Worm (Caenorhabditis elegans) whole organism, young adult: ENCODE measurements around the gene irld-25.

Experiments
- B0035.1 ChIP-seq: sonication (generic microtip); optimal IDR thresholded peaks from 2 replicates; lab custom pipeline; 2016; ENCODE audit warnings: missing genetic modification characterization, mild to moderate bottlenecking, missing compliant biosample characterization, missing genotype, missing genetic modification reagents
- F10E7.11 ChIP-seq: sonication (generic microtip); optimal IDR thresholded peaks from 2 replicates; lab custom pipeline; 2017; ENCODE audit warnings: mild to moderate bottlenecking, missing genetic modification characterization, moderate library complexity, missing compliant biosample characterization
- F33H1.4 ChIP-seq: fragments of 200-800 bp; sonication (Bioruptor generic); IDR thresholded peaks from 2 replicates; pipeline ENCODE4 v1.3.6; 2022; ENCODE audit warnings: missing genetic modification reagents, missing genetic modification characterization, missing compliant biosample characterization
- F52B5.7 ChIP-seq: sonication (generic microtip); optimal IDR thresholded peaks from 2 replicates; lab custom pipeline; 2016; ENCODE audit warnings: mild to moderate bottlenecking, missing genetic modification characterization, missing compliant biosample characterization
- F57A8.1 ChIP-seq: fragments of 200-800 bp; sonication (Bioruptor generic); optimal IDR thresholded peaks from 2 replicates; lab custom pipeline; 2018; ENCODE audit warnings: mild to moderate bottlenecking, missing genetic modification characterization, moderate library complexity, missing compliant biosample characterization
- K11D2.4 ChIP-seq: fragments of 200-800 bp; sonication (Bioruptor generic); IDR thresholded peaks from 2 replicates; pipeline ENCODE4 v1.3.6; 2022; ENCODE audit warnings: missing genetic modification reagents, missing genetic modification characterization, missing compliant biosample characterization
- Y53G8AR.9 ChIP-seq: fragments of 200-800 bp; sonication (Bioruptor generic); conservative IDR thresholded peaks from 2 replicates; pipeline ENCODE4 v1.3.6; 2022; ENCODE audit warnings: missing genetic modification reagents, missing genetic modification characterization, missing compliant biosample characterization
- Y95B8A.8 ChIP-seq: fragments of 200-800 bp; sonication (Bioruptor generic); IDR thresholded peaks from 2 replicates; pipeline ENCODE4 v1.3.6; 2022; ENCODE audit warnings: missing genetic modification reagents, missing genetic modification characterization, missing compliant biosample characterization
- atf-7 ChIP-seq: sonication (generic microtip); optimal IDR thresholded peaks from 2 replicates; lab custom pipeline; 2017; ENCODE audit warnings: mild to moderate bottlenecking, missing genetic modification characterization, missing compliant biosample characterization
- athp-1 ChIP-seq: sonication (generic microtip); optimal IDR thresholded peaks from 2 replicates; lab custom pipeline; 2017; ENCODE audit warnings: mild to moderate bottlenecking, missing genetic modification characterization, missing compliant biosample characterization
- cebp-2 ChIP-seq: fragments of 200-800 bp; sonication (Bioruptor generic); IDR thresholded peaks from 2 replicates; pipeline ENCODE4 v1.3.6; 2022; ENCODE audit warnings: missing genetic modification characterization, missing compliant biosample characterization
- ceh-58 ChIP-seq: fragments of 200-800 bp; sonication (Bioruptor generic); IDR thresholded peaks from 2 replicates; pipeline ENCODE4 v1.3.6; 2022; ENCODE audit warnings: missing genetic modification characterization, missing compliant biosample characterization
- ceh-79 ChIP-seq: sonication (generic microtip); optimal IDR thresholded peaks from 2 replicates; lab custom pipeline; 2017; ENCODE audit warnings: mild to moderate bottlenecking, missing genetic modification characterization, missing compliant biosample characterization
- ceh-91 ChIP-seq: fragments of 200-800 bp; sonication (Bioruptor generic); IDR thresholded peaks from 2 replicates; pipeline ENCODE4 v1.3.6; 2022; ENCODE audit warnings: missing genetic modification reagents, missing genetic modification characterization, missing compliant biosample characterization
- die-1 ChIP-seq: sonication (generic microtip); optimal IDR thresholded peaks from 2 replicates; lab custom pipeline; 2016; ENCODE audit warnings: missing genotype, mild to moderate bottlenecking, missing genetic modification characterization, missing compliant biosample characterization
- dpl-1 ChIP-seq: fragments of 150-350 bp; optimal IDR thresholded peaks from 2 replicates; lab custom pipeline; 2014; ENCODE audit warnings: missing biosample characterization, missing genetic modification reagents, missing genetic modification characterization
- ets-4 ChIP-seq: fragments of 200-800 bp; sonication (Bioruptor generic); optimal IDR thresholded peaks from 2 replicates; lab custom pipeline; 2018; ENCODE audit warnings: mild to moderate bottlenecking, missing genetic modification characterization, missing compliant biosample characterization
- hmg-20 ChIP-seq: fragments of 200-800 bp; sonication (Bioruptor generic); IDR thresholded peaks from 2 replicates; pipeline ENCODE4 v1.3.6; 2022; ENCODE audit warnings: missing genetic modification reagents, missing genetic modification characterization, missing compliant biosample characterization
- lin-26 ChIP-seq: fragments of 200-800 bp; sonication (Bioruptor generic); IDR thresholded peaks from 2 replicates; pipeline ENCODE4 v1.3.6; 2022; ENCODE audit warnings: missing genetic modification reagents, missing genetic modification characterization, missing compliant biosample characterization
- lin-35 ChIP-seq, 3 experiments: fragments of 150-350 bp in 2 of 3; sonication (generic microtip) in 1 of 3; optimal IDR thresholded peaks; 2 replicates each; lab custom pipeline; 2014 to 2018; ENCODE audit warnings: missing biosample characterization in 3 of 3, missing genetic modification characterization in 3 of 3, missing genetic modification reagents in 3 of 3
- lir-1 ChIP-seq: fragments of 200-800 bp; sonication (Bioruptor generic); conservative IDR thresholded peaks from 2 replicates; pipeline ENCODE4 v1.3.6; 2022; ENCODE audit warnings: missing genetic modification reagents, missing genetic modification characterization, missing compliant biosample characterization
- madf-3 ChIP-seq: fragments of 200-800 bp; sonication (Bioruptor generic); IDR thresholded peaks from 2 replicates; pipeline ENCODE4 v1.3.6; 2022; ENCODE audit warnings: missing genetic modification reagents, missing genetic modification characterization, missing compliant biosample characterization
- madf-8 ChIP-seq: fragments of 200-800 bp; sonication (Bioruptor generic); conservative IDR thresholded peaks from 2 replicates; pipeline ENCODE4 v1.3.6; 2022; ENCODE audit warnings: missing genetic modification reagents, missing genetic modification characterization, missing compliant biosample characterization
- mcd-1 ChIP-seq: fragments of 200-800 bp; sonication (Bioruptor generic); IDR thresholded peaks from 2 replicates; pipeline ENCODE4 v1.3.6; 2022; ENCODE audit warnings: missing genetic modification reagents, missing genetic modification characterization, missing compliant biosample characterization
- mxl-1 ChIP-seq: sonication (generic microtip); optimal IDR thresholded peaks from 2 replicates; lab custom pipeline; 2016; ENCODE audit warnings: missing genetic modification characterization, missing compliant biosample characterization
- nfya-1 ChIP-seq: sonication (generic microtip); optimal IDR thresholded peaks from 2 replicates; lab custom pipeline; 2017; ENCODE audit warnings: antibody characterized with exemption, missing compliant biosample characterization, missing genetic modification characterization, borderline replicate concordance; ENCODE audit not compliant: insufficient read depth
- nfyb-1 ChIP-seq: fragments of 200-800 bp; sonication (Bioruptor generic); IDR thresholded peaks from 2 replicates; pipeline ENCODE4 v1.3.6; 2022; ENCODE audit warnings: missing genetic modification reagents, missing genetic modification characterization, missing compliant biosample characterization
- nhr-27 ChIP-seq: fragments of 200-800 bp; sonication (Bioruptor generic); optimal IDR thresholded peaks from 2 replicates; lab custom pipeline; 2018; ENCODE audit warnings: mild to moderate bottlenecking, missing genetic modification characterization, moderate library complexity, missing compliant biosample characterization
- pbrm-1 ChIP-seq: fragments of 200-800 bp; sonication (Bioruptor generic); IDR thresholded peaks from 2 replicates; pipeline ENCODE4 v1.3.6; 2022; ENCODE audit warnings: missing genetic modification reagents, missing genetic modification characterization, missing compliant biosample characterization
- pha-4 ChIP-seq: fragments of 150-350 bp; sonication (generic microtip); optimal IDR thresholded peaks from 2 replicates; lab custom pipeline; 2014; ENCODE audit warnings: missing biosample characterization, missing genetic modification reagents, missing genetic modification characterization
- rpc-1 ChIP-seq, 2 experiments: fragments of 150-350 bp in 1 of 2; sonication (generic microtip) in 1 of 2; optimal IDR thresholded peaks; 2 replicates each; lab custom pipeline; 2014 to 2018; ENCODE audit warnings: missing biosample characterization in 1 of 2, missing genetic modification characterization in 1 of 2, missing genetic modification reagents in 1 of 2, missing genotype in 1 of 2
- snpc-1.1 ChIP-seq: sonication (generic microtip); optimal IDR thresholded peaks from 2 replicates; lab custom pipeline; 2017; ENCODE audit warnings: missing genetic modification characterization, mild to moderate bottlenecking, missing compliant biosample characterization, antibody characterized with exemption, moderate library complexity, missing genotype, missing genetic modification reagents; ENCODE audit not compliant: insufficient read depth
- snpc-1.3 ChIP-seq: sonication (generic microtip); optimal IDR thresholded peaks from 2 replicates; lab custom pipeline; 2017; ENCODE audit warnings: missing genetic modification characterization, mild to moderate bottlenecking, missing compliant biosample characterization, antibody characterized with exemption, moderate library complexity, missing genotype, missing genetic modification reagents; ENCODE audit not compliant: insufficient read depth
- sptf-2 ChIP-seq: fragments of 200-800 bp; sonication (Bioruptor generic); optimal IDR thresholded peaks from 2 replicates; lab custom pipeline; 2018; ENCODE audit warnings: mild to moderate bottlenecking, missing genetic modification characterization, missing compliant biosample characterization
- tbx-9 ChIP-seq: sonication (generic microtip); optimal IDR thresholded peaks from 2 replicates; lab custom pipeline; 2016; ENCODE audit warnings: borderline replicate concordance, missing genetic modification characterization, inconsistent platforms, missing compliant biosample characterization
- unc-130 ChIP-seq: sonication (generic microtip); optimal IDR thresholded peaks from 2 replicates; lab custom pipeline; 2016; ENCODE audit warnings: missing genetic modification reagents, missing genetic modification characterization, missing compliant biosample characterization
- zfh-2 ChIP-seq: fragments of 200-800 bp; sonication (Bioruptor generic); conservative IDR thresholded peaks from 2 replicates; pipeline ENCODE4 v1.3.6; 2022; ENCODE audit warnings: missing genetic modification reagents, missing genetic modification characterization, missing compliant biosample characterization
- zim-3 ChIP-seq: sonication (generic microtip); optimal IDR thresholded peaks from 2 replicates; lab custom pipeline; 2017; ENCODE audit warnings: mild to moderate bottlenecking, missing genetic modification characterization, moderate library complexity, missing compliant biosample characterization
- ztf-18 ChIP-seq: sonication (generic microtip); optimal IDR thresholded peaks from 2 replicates; lab custom pipeline; 2016; ENCODE audit warnings: missing genotype, mild to moderate bottlenecking, missing genetic modification characterization, missing compliant biosample characterization
- ztf-22 ChIP-seq: fragments of 200-800 bp; sonication (Bioruptor generic); optimal IDR thresholded peaks from 2 replicates; lab custom pipeline; 2018; ENCODE audit warnings: mild to moderate bottlenecking, missing genetic modification characterization, moderate library complexity, missing compliant biosample characterization
- ztf-26 ChIP-seq: sonication (generic microtip); optimal IDR thresholded peaks from 2 replicates; lab custom pipeline; 2017; ENCODE audit warnings: missing genetic modification characterization, missing compliant biosample characterization
- ztf-3 ChIP-seq: fragments of 200-800 bp; sonication (Bioruptor generic); optimal IDR thresholded peaks from 2 replicates; lab custom pipeline; 2018; ENCODE audit warnings: mild to moderate bottlenecking, missing genetic modification characterization, missing compliant biosample characterization
- ztf-6 ChIP-seq: fragments of 200-800 bp; sonication (Bioruptor generic); IDR thresholded peaks from 2 replicates; pipeline ENCODE4 v1.3.6; 2022; ENCODE audit warnings: missing genetic modification reagents, missing genetic modification characterization, missing compliant biosample characterization

irld-25 gene

ce11 chrV:15184097-15185040, 37.1 kb upstream of the irld-25 start, which contains the start of gene Y75B12B.1 (continued):
- no peak for TF ChIP-seq F10E7.11
- no peak for TF ChIP-seq rpc-1 (optimal IDR thresholded peaks at IDR 0.05; lab: Kevin White, UChicago)
- TF ChIP-seq rpc-1 (tag; optimal IDR thresholded peaks at IDR 0.05; lab: Kevin White, UChicago): peak; percentile 10
- peak; percentile 2 for TF ChIP-seq unc-130 (GFP tag; lab: Kevin White, UChicago)
- TF ChIP-seq mcd-1 (GFP tag; lab: Robert Waterston, UW): peak; percentile 78
- TF ChIP-seq cebp-2 (GFP tag; lab: Robert Waterston, UW): no peak
- no peak for TF ChIP-seq ceh-79 (tag; lab: Kevin White, UChicago)
- peak; percentile 74 for TF ChIP-seq ceh-91 (GFP tag; lab: Robert Waterston, UW)
- TF ChIP-seq tbx-9: no peak
- no peak for TF ChIP-seq F52B5.7 (tag; lab: Kevin White, UChicago)
- no peak for TF ChIP-seq nfya-1 (tag; lab: Kevin White, UChicago)
- TF ChIP-seq mxl-1 (tag; lab: Kevin White, UChicago): no peak

- TF ChIP-seq lin-35 (GFP tag; optimal IDR thresholded peaks at IDR 0.05; lab: Kevin White, UChicago) (no peak), ztf-6 (no peak), zfh-2 (GFP tag; lab: Robert Waterston, UW) (peak; percentile 72), madf-8 (GFP tag; lab: Robert Waterston, UW) (peak; percentile 10; the same call in 1 of the 2 replicates), F33H1.4 (GFP tag; lab: Robert Waterston, UW) (no peak), hmg-20 (GFP tag; lab: Robert Waterston, UW) (no peak), nhr-27 (tag; lab: Kevin White, UChicago) (no peak), madf-3 (GFP tag; lab: Robert Waterston, UW) (0 out of 2 replicates have a peak, but pooled peaks have one; percentile 3), pbrm-1 (0 out of 2 replicates have a peak, but pooled peaks have one; percentile 52), ets-4 (GFP tag; lab: Kevin White, UChicago) (no peak), dpl-1 (no peak), snpc-1.1 (tag; lab: Kevin White, UChicago) (no peak), lir-1 (GFP tag; lab: Robert Waterston, UW) (no peak), athp-1 (tag; lab: Kevin White, UChicago) (peak; percentile 46), mcd-1 (GFP tag; lab: Robert Waterston, UW) (peak; percentile 51), snpc-1.3 (tag; lab: Kevin White, UChicago) (peak; percentile 43), die-1 (peak; percentile 36), Y95B8A.8 (0 out of 2 replicates have a peak, but pooled peaks have one; percentile 5), B0035.1 (tag; lab: Kevin White, UChicago) (no peak), ztf-26 (no peak), F57A8.1 (GFP tag; lab: Kevin White, UChicago) (no peak), nfyb-1 (GFP tag; lab: Robert Waterston, UW) (0 out of 2 replicates have a peak, but pooled peaks have one; percentile 9), K11D2.4 (GFP tag; lab: Robert Waterston, UW) (no peak), Y53G8AR.9 (GFP tag; lab: Robert Waterston, UW) (peak; percentile 67; the same call in 1 of the 2 replicates), lin-26 (peak; percentile 77), ztf-18 (peak; percentile 54), ceh-58 (GFP tag; lab: Robert Waterston, UW) (no peak), sptf-2 (no peak), ztf-3 (no peak), ztf-22 (GFP tag; lab: Kevin White, UChicago) (no peak), atf-7 (tag; lab: Kevin White, UChicago) (no peak), zim-3 (tag; lab: Kevin White, UChicago) (no peak), pha-4 (tag; lab: Kevin White, UChicago) (no peak)
These were observed 35.0 kb upstream of the irld-25 start, which contains the start of gene Y75B12B.3 for ce11 chrV:15186259-15186927. Y75B12B.3 (minus strand) TSS chrV:15186279.
